Worm (Caenorhabditis elegans) whole organism, young adult: ENCODE data around the gene C25D7.15.

Experiments
- B0035.1 ChIP-seq: sonication (generic microtip); optimal IDR thresholded peaks from 2 replicates; lab custom pipeline; 2016; ENCODE audit warnings: missing genetic modification characterization, mild to moderate bottlenecking, missing compliant biosample characterization, missing genotype, missing genetic modification reagents
- B0261.1 ChIP-seq: sonication (generic microtip); optimal IDR thresholded peaks from 2 replicates; lab custom pipeline; 2016; ENCODE audit warnings: mild to moderate bottlenecking, missing genetic modification characterization, moderate library complexity, missing compliant biosample characterization
- C17E4.6 ChIP-seq: fragments of 200-800 bp; sonication (Bioruptor generic); IDR thresholded peaks from 2 replicates; pipeline ENCODE4 v1.3.6; 2022; ENCODE audit warnings: missing genetic modification reagents, missing genetic modification characterization, missing compliant biosample characterization
- F10E7.11 ChIP-seq: sonication (generic microtip); optimal IDR thresholded peaks from 2 replicates; lab custom pipeline; 2017; ENCODE audit warnings: mild to moderate bottlenecking, missing genetic modification characterization, moderate library complexity, missing compliant biosample characterization
- F22D6.2 ChIP-seq: sonication (generic microtip); optimal IDR thresholded peaks from 2 replicates; lab custom pipeline; 2016; ENCODE audit warnings: mild to moderate bottlenecking, missing genetic modification characterization, missing compliant biosample characterization
- F33H1.4 ChIP-seq: fragments of 200-800 bp; sonication (Bioruptor generic); IDR thresholded peaks from 2 replicates; pipeline ENCODE4 v1.3.6; 2022; ENCODE audit warnings: missing genetic modification reagents, missing genetic modification characterization, missing compliant biosample characterization
- F55B11.4 ChIP-seq: sonication (generic microtip); optimal IDR thresholded peaks from 2 replicates; lab custom pipeline; 2016; ENCODE audit warnings: missing compliant biosample characterization, missing genetic modification characterization, borderline replicate concordance; ENCODE audit not compliant: insufficient read depth
- K11D2.4 ChIP-seq: fragments of 200-800 bp; sonication (Bioruptor generic); IDR thresholded peaks from 2 replicates; pipeline ENCODE4 v1.3.6; 2022; ENCODE audit warnings: missing genetic modification reagents, missing genetic modification characterization, missing compliant biosample characterization
- K12H6.12 ChIP-seq: fragments of 200-800 bp; sonication (Bioruptor generic); optimal IDR thresholded peaks from 2 replicates; lab custom pipeline; 2018; ENCODE audit warnings: mild to moderate bottlenecking, missing genetic modification characterization, missing compliant biosample characterization
- T07F8.4 ChIP-seq: sonication (generic microtip); optimal IDR thresholded peaks from 2 replicates; lab custom pipeline; 2016; ENCODE audit warnings: mild to moderate bottlenecking, missing genetic modification characterization, moderate library complexity, missing compliant biosample characterization
- Y56A3A.18 ChIP-seq: fragments of 200-800 bp; sonication (Bioruptor generic); IDR thresholded peaks from 2 replicates; pipeline ENCODE4 v1.3.6; 2022; ENCODE audit warnings: missing genetic modification reagents, missing genetic modification characterization, missing compliant biosample characterization
- Y67H2A.10 ChIP-seq: fragments of 200-800 bp; sonication (Bioruptor generic); conservative IDR thresholded peaks from 2 replicates; pipeline ENCODE4 v1.3.6; 2022; ENCODE audit warnings: missing genetic modification reagents, missing genetic modification characterization, missing compliant biosample characterization
- ZK185.1 ChIP-seq: sonication (generic microtip); optimal IDR thresholded peaks from 2 replicates; lab custom pipeline; 2016; ENCODE audit warnings: mild to moderate bottlenecking, missing genetic modification characterization, missing compliant biosample characterization; ENCODE audit not compliant: poor library complexity, severe bottlenecking
- atf-7 ChIP-seq: sonication (generic microtip); optimal IDR thresholded peaks from 2 replicates; lab custom pipeline; 2017; ENCODE audit warnings: mild to moderate bottlenecking, missing genetic modification characterization, missing compliant biosample characterization
- attf-6 ChIP-seq: fragments of 200-800 bp; sonication (Bioruptor generic); IDR thresholded peaks from 2 replicates; pipeline ENCODE4 v1.3.6; 2022; ENCODE audit warnings: missing genetic modification reagents, missing genetic modification characterization, missing compliant biosample characterization
- ceh-100 ChIP-seq: fragments of 200-800 bp; sonication (Bioruptor generic); IDR thresholded peaks from 2 replicates; pipeline ENCODE4 v1.3.6; 2022; ENCODE audit warnings: missing genetic modification reagents, missing genetic modification characterization, missing compliant biosample characterization
- ceh-58 ChIP-seq: fragments of 200-800 bp; sonication (Bioruptor generic); IDR thresholded peaks from 2 replicates; pipeline ENCODE4 v1.3.6; 2022; ENCODE audit warnings: missing genetic modification characterization, missing compliant biosample characterization
- ceh-79 ChIP-seq: sonication (generic microtip); optimal IDR thresholded peaks from 2 replicates; lab custom pipeline; 2017; ENCODE audit warnings: mild to moderate bottlenecking, missing genetic modification characterization, missing compliant biosample characterization
- die-1 ChIP-seq: sonication (generic microtip); optimal IDR thresholded peaks from 2 replicates; lab custom pipeline; 2016; ENCODE audit warnings: missing genotype, mild to moderate bottlenecking, missing genetic modification characterization, missing compliant biosample characterization
- dpl-1 ChIP-seq: fragments of 150-350 bp; optimal IDR thresholded peaks from 2 replicates; lab custom pipeline; 2014; ENCODE audit warnings: missing biosample characterization, missing genetic modification reagents, missing genetic modification characterization
- ekl-4 ChIP-seq: fragments of 200-800 bp; sonication (Bioruptor generic); IDR thresholded peaks from 2 replicates; pipeline ENCODE4 v1.3.6; 2022; ENCODE audit warnings: missing genetic modification reagents, missing genetic modification characterization, missing compliant biosample characterization
- ets-4 ChIP-seq: fragments of 200-800 bp; sonication (Bioruptor generic); optimal IDR thresholded peaks from 2 replicates; lab custom pipeline; 2018; ENCODE audit warnings: mild to moderate bottlenecking, missing genetic modification characterization, missing compliant biosample characterization
- fkh-3 ChIP-seq: sonication (generic microtip); optimal IDR thresholded peaks from 2 replicates; lab custom pipeline; 2016; ENCODE audit warnings: mild to moderate bottlenecking, missing genetic modification characterization, missing compliant biosample characterization
- gei-17 ChIP-seq: fragments of 200-800 bp; sonication (Bioruptor generic); optimal IDR thresholded peaks from 2 replicates; lab custom pipeline; 2018; ENCODE audit warnings: mild to moderate bottlenecking, missing genetic modification characterization, missing compliant biosample characterization
- hsf-1 ChIP-seq: fragments of 200-800 bp; sonication (Bioruptor generic); IDR thresholded peaks from 2 replicates; pipeline ENCODE4 v1.3.6; 2022; ENCODE audit warnings: missing genetic modification reagents, missing genetic modification characterization, missing compliant biosample characterization
- lin-35 ChIP-seq, 3 experiments: fragments of 150-350 bp in 2 of 3; sonication (generic microtip) in 1 of 3; optimal IDR thresholded peaks; 2 replicates each; lab custom pipeline; 2014 to 2018; ENCODE audit warnings: missing biosample characterization in 3 of 3, missing genetic modification characterization in 3 of 3, missing genetic modification reagents in 3 of 3
- lin-54 ChIP-seq: fragments of 200-800 bp; sonication (Bioruptor generic); optimal IDR thresholded peaks from 2 replicates; lab custom pipeline; 2018; ENCODE audit warnings: mild to moderate bottlenecking, missing genetic modification characterization, missing compliant biosample characterization
- madf-3 ChIP-seq: fragments of 200-800 bp; sonication (Bioruptor generic); IDR thresholded peaks from 2 replicates; pipeline ENCODE4 v1.3.6; 2022; ENCODE audit warnings: missing genetic modification reagents, missing genetic modification characterization, missing compliant biosample characterization
- mcd-1 ChIP-seq: fragments of 200-800 bp; sonication (Bioruptor generic); IDR thresholded peaks from 2 replicates; pipeline ENCODE4 v1.3.6; 2022; ENCODE audit warnings: missing genetic modification reagents, missing genetic modification characterization, missing compliant biosample characterization
- mel-28 ChIP-seq: sonication (generic microtip); optimal IDR thresholded peaks from 2 replicates; lab custom pipeline; 2016; ENCODE audit warnings: borderline replicate concordance, mild to moderate bottlenecking, missing genetic modification characterization, missing compliant biosample characterization
- mes-4 ChIP-seq: sonication (generic microtip); optimal IDR thresholded peaks from 2 replicates; lab custom pipeline; 2016; ENCODE audit warnings: missing genotype, missing genetic modification characterization, missing compliant biosample characterization
- mxl-1 ChIP-seq: sonication (generic microtip); optimal IDR thresholded peaks from 2 replicates; lab custom pipeline; 2016; ENCODE audit warnings: missing genetic modification characterization, missing compliant biosample characterization
- nfya-1 ChIP-seq: sonication (generic microtip); optimal IDR thresholded peaks from 2 replicates; lab custom pipeline; 2017; ENCODE audit warnings: antibody characterized with exemption, missing compliant biosample characterization, missing genetic modification characterization, borderline replicate concordance; ENCODE audit not compliant: insufficient read depth
- nfya-2 ChIP-seq: fragments of 200-800 bp; sonication (Bioruptor generic); IDR thresholded peaks from 2 replicates; pipeline ENCODE4 v1.3.6; 2022; ENCODE audit warnings: missing genetic modification reagents, missing genetic modification characterization, missing compliant biosample characterization
- nhr-179 ChIP-seq: sonication (generic microtip); optimal IDR thresholded peaks from 2 replicates; lab custom pipeline; 2016; ENCODE audit warnings: mild to moderate bottlenecking, missing genetic modification characterization, missing compliant biosample characterization
- nhr-27 ChIP-seq: fragments of 200-800 bp; sonication (Bioruptor generic); optimal IDR thresholded peaks from 2 replicates; lab custom pipeline; 2018; ENCODE audit warnings: mild to moderate bottlenecking, missing genetic modification characterization, moderate library complexity, missing compliant biosample characterization
- nhr-90 ChIP-seq: sonication (generic microtip); optimal IDR thresholded peaks from 2 replicates; lab custom pipeline; 2016; ENCODE audit warnings: missing genotype, mild to moderate bottlenecking, missing genetic modification characterization, missing compliant biosample characterization
- pbrm-1 ChIP-seq: fragments of 200-800 bp; sonication (Bioruptor generic); IDR thresholded peaks from 2 replicates; pipeline ENCODE4 v1.3.6; 2022; ENCODE audit warnings: missing genetic modification reagents, missing genetic modification characterization, missing compliant biosample characterization
- rcor-1 ChIP-seq: fragments of 200-800 bp; sonication (Bioruptor generic); IDR thresholded peaks from 2 replicates; pipeline ENCODE4 v1.3.6; 2022; ENCODE audit warnings: missing genetic modification reagents, missing genetic modification characterization, missing compliant biosample characterization
- snpc-4 ChIP-seq, 5 experiments: fragments of 150-350 bp in 1 of 5; sonication (generic microtip) in 4 of 5; optimal IDR thresholded peaks; 2 replicates each; lab custom pipeline; 2014 to 2018; ENCODE audit warnings: missing genetic modification characterization in 5 of 5, missing biosample characterization in 3 of 5, antibody characterized with exemption in 2 of 5, mild to moderate bottlenecking in 2 of 5, missing compliant biosample characterization in 2 of 5, missing genotype in 2 of 5, moderate library complexity in 2 of 5, missing genetic modification reagents in 1 of 5
- sptf-2 ChIP-seq: fragments of 200-800 bp; sonication (Bioruptor generic); optimal IDR thresholded peaks from 2 replicates; lab custom pipeline; 2018; ENCODE audit warnings: mild to moderate bottlenecking, missing genetic modification characterization, missing compliant biosample characterization
- tbp1 ChIP-seq: fragments of 200-800 bp; sonication (Bioruptor generic); optimal IDR thresholded peaks from 2 replicates; lab custom pipeline; 2018; ENCODE audit warnings: mild to moderate bottlenecking, missing genetic modification characterization, missing compliant biosample characterization
- tbx-9 ChIP-seq: sonication (generic microtip); optimal IDR thresholded peaks from 2 replicates; lab custom pipeline; 2016; ENCODE audit warnings: borderline replicate concordance, missing genetic modification characterization, inconsistent platforms, missing compliant biosample characterization
- zfh-2 ChIP-seq: fragments of 200-800 bp; sonication (Bioruptor generic); conservative IDR thresholded peaks from 2 replicates; pipeline ENCODE4 v1.3.6; 2022; ENCODE audit warnings: missing genetic modification reagents, missing genetic modification characterization, missing compliant biosample characterization
- ztf-25 ChIP-seq: fragments of 200-800 bp; sonication (Bioruptor generic); IDR thresholded peaks from 2 replicates; pipeline ENCODE4 v1.3.6; 2022; ENCODE audit warnings: missing genetic modification reagents, missing genetic modification characterization, missing compliant biosample characterization
- ztf-26 ChIP-seq: sonication (generic microtip); optimal IDR thresholded peaks from 2 replicates; lab custom pipeline; 2017; ENCODE audit warnings: missing genetic modification characterization, missing compliant biosample characterization
- ztf-28 ChIP-seq: fragments of 200-800 bp; sonication (Bioruptor generic); IDR thresholded peaks from 2 replicates; pipeline ENCODE4 v1.3.6; 2022; ENCODE audit warnings: missing genetic modification reagents, missing genetic modification characterization, missing compliant biosample characterization
- ztf-6 ChIP-seq: fragments of 200-800 bp; sonication (Bioruptor generic); IDR thresholded peaks from 2 replicates; pipeline ENCODE4 v1.3.6; 2022; ENCODE audit warnings: missing genetic modification reagents, missing genetic modification characterization, missing compliant biosample characterization

The C25D7.15 gene

ce11 chrV:15085335-15085800 lies 25.8 kb downstream of the C25D7.15 start, which contains the start of the genes ahsa-1 and C01G10.7 (continued):
- TF ChIP-seq ztf-26 (tag; lab: Kevin White, UChicago) (peak; percentile 46), hsf-1 (peak; percentile 97), zfh-2 (GFP tag; lab: Robert Waterston, UW) (no peak), ztf-6 (peak; percentile 83), F10E7.11 (tag; lab: Kevin White, UChicago) (no peak), mes-4 (tag; lab: Kevin White, UChicago) (no peak), sptf-2 (GFP tag; lab: Kevin White, UChicago) (peak; percentile 41), B0035.1 (tag; lab: Kevin White, UChicago) (peak; percentile 41), ztf-28 (peak; percentile 93), fkh-3 (tag; lab: Kevin White, UChicago) (no peak), ceh-100 (GFP tag; lab: Robert Waterston, UW) (peak; percentile 72), lin-54 (GFP tag; lab: Kevin White, UChicago) (peak; percentile 82), ceh-58 (GFP tag; lab: Robert Waterston, UW) (no peak), ets-4 (GFP tag; lab: Kevin White, UChicago) (no peak), T07F8.4 (peak; percentile 24), tbx-9 (tag; lab: Kevin White, UChicago) (no peak), F33H1.4 (GFP tag; lab: Robert Waterston, UW) (peak; percentile 70), rcor-1 (GFP tag; lab: Robert Waterston, UW) (peak; percentile 84), mel-28 (tag; lab: Kevin White, UChicago) (peak; percentile 57), ekl-4 (peak; percentile 88), F55B11.4 (tag; lab: Kevin White, UChicago) (no peak), nhr-27 (tag; lab: Kevin White, UChicago) (no peak), ceh-79 (tag; lab: Kevin White, UChicago) (peak; percentile 13), mcd-1 (peak; percentile 98), ZK185.1 (tag; lab: Kevin White, UChicago) (peak; percentile 97), attf-6 (GFP tag; lab: Robert Waterston, UW) (no peak), nhr-90 (no peak), nfya-1 (no peak), C17E4.6 (GFP tag; lab: Robert Waterston, UW) (peak; percentile 48; the same call in 1 of the 2 replicates), die-1 (no peak), pbrm-1 (GFP tag; lab: Robert Waterston, UW) (peak; percentile 87; the same call in 1 of the 2 replicates), dpl-1 (GFP tag; lab: Kevin White, UChicago) (no peak), snpc-4 (GFP tag; optimal IDR thresholded peaks at IDR 0.05; lab: Kevin White, UChicago) (no peak), snpc-4 (tag; optimal IDR thresholded peaks at IDR 0.05; lab: Kevin White, UChicago) (peak in 3 of 4 experiments; percentile 69 to 85 (median 74)), nfya-2 (GFP tag; lab: Robert Waterston, UW) (no peak), lin-35 (GFP tag; optimal IDR thresholded peaks at IDR 0.05; lab: Kevin White, UChicago) (no peak), F22D6.2 (peak; percentile 52), ztf-25 (peak; percentile 71; the same call in 1 of the 2 replicates), B0261.1 (tag; lab: Kevin White, UChicago) (peak; percentile 37), mxl-1 (tag; lab: Kevin White, UChicago) (no peak), madf-3 (no peak), nhr-179 (tag; lab: Kevin White, UChicago) (no peak), Y67H2A.10 (GFP tag; lab: Robert Waterston, UW) (peak; percentile 74), tbp1 (GFP tag; lab: Kevin White, UChicago) (no peak), atf-7 (tag; lab: Kevin White, UChicago) (peak; percentile 63), gei-17 (GFP tag; lab: Kevin White, UChicago) (no peak), K11D2.4 (GFP tag; lab: Robert Waterston, UW) (0 out of 2 replicates have a peak, but pooled peaks have one; percentile 55), K12H6.12 (tag; lab: Kevin White, UChicago) (peak; percentile 70), Y56A3A.18 (GFP tag; lab: Robert Waterston, UW) (no peak)
